Fruit fly (Drosophila melanogaster) whole organism, pupa: ENCODE measurements around the gene CG13251.

ENCODE experiments used
- CG10348 ChIP-seq: fragments of 200-800 bp; sonication (Bioruptor generic); IDR thresholded peaks from 2 replicates; pipeline ENCODE4 v1.3.6; 2022; ENCODE audit warnings: missing biosample characterization, missing genetic modification characterization
- CG12605 ChIP-seq: fragments of 200-800 bp; sonication (Bioruptor generic); IDR thresholded peaks from 2 replicates; pipeline ENCODE4 v1.3.6; 2022; ENCODE audit warnings: missing biosample characterization, missing genetic modification characterization
- CG13204 ChIP-seq: fragments of 200-800 bp; sonication (Bioruptor generic); optimal IDR thresholded peaks from 2 replicates; lab custom pipeline; 2018; ENCODE audit warnings: missing biosample characterization, mild to moderate bottlenecking, missing genetic modification characterization, moderate library complexity
- CG14655 ChIP-seq: fragments of 200-800 bp; sonication (Bioruptor generic); optimal IDR thresholded peaks from 3 replicates; lab custom pipeline; 2017; ENCODE audit warnings: mild to moderate bottlenecking, missing biosample characterization, missing genetic modification reagents, missing genetic modification characterization
- CG15710 ChIP-seq: fragments of 200-800 bp; sonication (Bioruptor generic); optimal IDR thresholded peaks from 2 replicates; lab custom pipeline; 2018; ENCODE audit warnings: missing biosample characterization, mild to moderate bottlenecking, missing genetic modification characterization, moderate library complexity
- CG17806 ChIP-seq: fragments of 200-800 bp; sonication (Bioruptor generic); optimal IDR thresholded peaks from 2 replicates; lab custom pipeline; 2018; ENCODE audit warnings: missing biosample characterization, mild to moderate bottlenecking, missing genetic modification characterization, moderate library complexity
- CG32121 ChIP-seq: fragments of 200-800 bp; sonication (Bioruptor generic); IDR thresholded peaks from 2 replicates; pipeline ENCODE4 v1.3.6; 2022; ENCODE audit warnings: missing biosample characterization, missing genetic modification characterization
- CG34367 ChIP-seq: fragments of 200-800 bp; sonication (Bioruptor generic); optimal IDR thresholded peaks from 2 replicates; lab custom pipeline; 2018; ENCODE audit warnings: missing biosample characterization, mild to moderate bottlenecking, missing genetic modification characterization
- CG4496 ChIP-seq: fragments of 200-800 bp; sonication (Bioruptor generic); IDR thresholded peaks from 3 replicates; pipeline ENCODE4 v1.3.6; 2022; ENCODE audit warnings: missing biosample characterization, missing genetic modification characterization
- CG8159 ChIP-seq: fragments of 200-800 bp; sonication (Bioruptor generic); optimal IDR thresholded peaks from 3 replicates; lab custom pipeline; 2018; ENCODE audit warnings: missing biosample characterization, mild to moderate bottlenecking, missing genetic modification characterization, moderate library complexity
- CG8301 ChIP-seq: fragments of 200-800 bp; sonication (Bioruptor generic); optimal IDR thresholded peaks from 2 replicates; lab custom pipeline; 2018; ENCODE audit warnings: missing biosample characterization, mild to moderate bottlenecking, missing genetic modification characterization
- CG9948 ChIP-seq: fragments of 200-800 bp; sonication (Bioruptor generic); optimal IDR thresholded peaks from 2 replicates; lab custom pipeline; 2018; ENCODE audit warnings: missing biosample characterization, mild to moderate bottlenecking, missing genetic modification characterization, moderate library complexity
- D1 ChIP-seq: fragments of 200-800 bp; sonication (Bioruptor generic); optimal IDR thresholded peaks from 2 replicates; lab custom pipeline; 2018; ENCODE audit warnings: missing biosample characterization, mild to moderate bottlenecking, missing genetic modification characterization, moderate library complexity
- EcR ChIP-seq: fragments of 200-800 bp; sonication (Bioruptor generic); optimal IDR thresholded peaks from 3 replicates; lab custom pipeline; 2019; ENCODE audit warnings: missing biosample characterization, missing genetic modification characterization, mild to moderate bottlenecking, moderate library complexity, missing genetic modification reagents
- Ets98B ChIP-seq: fragments of 200-800 bp; sonication (Bioruptor generic); IDR thresholded peaks from 2 replicates; pipeline ENCODE4 v1.3.6; 2022; ENCODE audit warnings: missing biosample characterization, missing genetic modification characterization
- Pif1A ChIP-seq: fragments of 200-800 bp; sonication (Bioruptor generic); optimal IDR thresholded peaks from 3 replicates; lab custom pipeline; 2016; ENCODE audit warnings: missing biosample characterization, missing genetic modification characterization
- Pif1B ChIP-seq: fragments of 200-800 bp; sonication (Bioruptor generic); optimal IDR thresholded peaks from 3 replicates; lab custom pipeline; 2016; ENCODE audit warnings: missing biosample characterization, missing genetic modification characterization
- Snoo ChIP-seq: fragments of 200-800 bp; sonication (Bioruptor generic); optimal IDR thresholded peaks from 3 replicates; lab custom pipeline; 2017; ENCODE audit warnings: missing biosample characterization, mild to moderate bottlenecking, missing genetic modification characterization, inconsistent platforms
- fd96Ca ChIP-seq: fragments of 200-800 bp; sonication (Bioruptor generic); IDR thresholded peaks from 3 replicates; pipeline ENCODE4 v1.3.6; 2022; ENCODE audit warnings: missing biosample characterization, missing genetic modification characterization
- gl ChIP-seq: fragments of 200-800 bp; sonication (Bioruptor generic); optimal IDR thresholded peaks from 2 replicates; lab custom pipeline; 2018; ENCODE audit warnings: missing biosample characterization, mild to moderate bottlenecking, missing genetic modification characterization
- rn ChIP-seq: fragments of 200-800 bp; sonication (Bioruptor generic); IDR thresholded peaks from 2 replicates; pipeline ENCODE4 v1.3.6; 2022; ENCODE audit warnings: missing biosample characterization, missing genetic modification characterization

Gene CG13251

DNA sequence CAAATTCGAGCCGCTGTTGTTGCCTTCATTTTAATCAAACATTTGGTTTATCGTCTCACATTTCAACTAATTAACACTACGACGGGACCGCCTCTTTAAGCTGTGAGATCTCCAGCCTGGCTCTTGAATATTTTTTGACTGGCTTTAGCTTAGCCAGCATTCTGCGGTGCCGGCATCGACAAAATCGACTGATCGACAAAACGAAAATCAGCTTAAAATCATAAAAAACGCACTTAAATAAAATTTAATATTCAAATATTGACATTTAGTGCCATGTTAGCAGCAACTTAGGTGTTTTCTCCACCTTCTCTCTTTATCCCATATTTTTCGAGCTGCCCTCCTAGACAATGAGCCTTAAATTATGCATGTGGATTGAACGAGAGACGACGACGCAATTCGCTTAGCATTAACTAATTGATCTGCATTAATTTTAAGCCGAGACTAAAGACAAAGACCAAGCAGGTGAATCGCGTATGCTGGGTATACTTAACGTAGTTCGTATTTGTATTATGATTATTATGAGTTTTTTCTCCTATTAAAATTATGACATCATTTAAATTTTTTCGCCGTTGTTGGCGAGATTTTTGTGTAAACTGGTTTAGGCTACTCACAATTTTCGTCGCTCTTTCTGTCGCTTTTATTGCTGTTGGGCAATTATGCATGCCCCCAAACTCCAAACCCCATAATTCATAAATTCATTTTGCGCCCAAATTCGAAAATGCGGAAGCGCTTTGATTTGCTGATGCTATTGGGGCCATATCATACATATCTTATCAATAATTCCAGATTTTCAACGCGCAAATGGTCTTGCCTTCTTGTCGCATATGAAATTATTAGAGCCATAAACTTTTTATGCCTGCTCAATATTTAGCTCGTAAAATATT is 20.3 kb upstream of the CG13251 start:
- TF ChIP-seq D1 (tag; lab: Kevin White, UChicago) (no peak), CG13204 (GFP tag; lab: Kevin White, UChicago) (no peak), CG17806 (tag; lab: Kevin White, UChicago) (no peak), Snoo (tag; lab: Kevin White, UChicago) (no peak), Pif1B (GFP tag; lab: Kevin White, UChicago) (no peak), CG9948 (tag; lab: Kevin White, UChicago) (no peak), gl (tag; lab: Kevin White, UChicago) (no peak), CG8301 (no peak), Ets98B (GFP tag; lab: Robert Waterston, UW) (no peak), CG10348 (GFP tag; lab: Robert Waterston, UW) (no peak)

DNA sequence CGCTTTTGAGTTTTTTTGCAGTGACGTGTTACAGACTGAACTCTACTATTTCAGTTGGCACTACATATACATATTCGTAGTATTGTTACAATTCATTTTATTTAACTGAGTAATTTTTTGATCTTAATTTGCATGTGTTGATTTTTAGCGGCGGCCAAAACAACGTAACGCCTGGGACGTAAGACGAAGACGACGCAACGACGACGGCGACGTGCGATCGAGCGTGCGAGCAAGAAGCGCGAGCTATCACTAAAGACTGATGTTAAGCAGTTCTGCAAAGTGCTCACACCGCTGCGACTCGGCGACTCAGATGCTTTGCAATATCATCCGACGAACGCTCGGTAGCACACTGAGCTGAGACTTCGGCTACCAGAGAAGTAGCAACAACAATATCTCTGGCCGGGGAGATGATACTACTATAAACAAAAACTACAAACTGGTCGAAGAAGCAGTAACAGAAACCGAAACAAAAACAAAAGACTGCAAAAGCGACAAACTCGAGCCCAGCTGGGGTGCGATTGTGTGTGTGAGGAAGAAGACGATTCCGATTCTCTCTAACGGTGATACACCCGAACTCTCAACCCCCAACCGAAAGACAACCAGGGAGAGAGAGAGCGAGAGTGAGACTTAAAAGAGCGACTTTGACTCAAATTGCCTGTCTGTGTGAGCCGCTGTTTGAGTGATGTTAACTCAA is 16.5 kb upstream of the CG13251 start, which contains the start of gene knrl:
TSS of gene knrl (minus strand) at position 357 of the 694 bp plus-strand sequence.
- TF ChIP-seq D1 (tag; lab: Kevin White, UChicago) (no peak), fd96Ca (no peak), Ets98B (GFP tag; lab: Robert Waterston, UW) (no peak), CG13204 (GFP tag; lab: Kevin White, UChicago) (no peak), CG34367 (tag; lab: Kevin White, UChicago) (no peak), CG32121 (no peak), CG4496 (no peak; the same call in 2 of the 3 replicates), rn (GFP tag; lab: Robert Waterston, UW) (no peak), CG8301 (no peak), CG12605 (GFP tag; lab: Robert Waterston, UW) (no peak), EcR (no peak), CG15710 (tag; lab: Kevin White, UChicago) (no peak), CG14655 (no peak), CG9948 (tag; lab: Kevin White, UChicago) (no peak), CG8159 (tag; lab: Kevin White, UChicago) (no peak), Pif1A (GFP tag; lab: Kevin White, UChicago) (no peak), CG10348 (GFP tag; lab: Robert Waterston, UW) (no peak), gl (tag; lab: Kevin White, UChicago) (no peak), CG17806 (tag; lab: Kevin White, UChicago) (no peak), Snoo (tag; lab: Kevin White, UChicago) (no peak)

DNA sequence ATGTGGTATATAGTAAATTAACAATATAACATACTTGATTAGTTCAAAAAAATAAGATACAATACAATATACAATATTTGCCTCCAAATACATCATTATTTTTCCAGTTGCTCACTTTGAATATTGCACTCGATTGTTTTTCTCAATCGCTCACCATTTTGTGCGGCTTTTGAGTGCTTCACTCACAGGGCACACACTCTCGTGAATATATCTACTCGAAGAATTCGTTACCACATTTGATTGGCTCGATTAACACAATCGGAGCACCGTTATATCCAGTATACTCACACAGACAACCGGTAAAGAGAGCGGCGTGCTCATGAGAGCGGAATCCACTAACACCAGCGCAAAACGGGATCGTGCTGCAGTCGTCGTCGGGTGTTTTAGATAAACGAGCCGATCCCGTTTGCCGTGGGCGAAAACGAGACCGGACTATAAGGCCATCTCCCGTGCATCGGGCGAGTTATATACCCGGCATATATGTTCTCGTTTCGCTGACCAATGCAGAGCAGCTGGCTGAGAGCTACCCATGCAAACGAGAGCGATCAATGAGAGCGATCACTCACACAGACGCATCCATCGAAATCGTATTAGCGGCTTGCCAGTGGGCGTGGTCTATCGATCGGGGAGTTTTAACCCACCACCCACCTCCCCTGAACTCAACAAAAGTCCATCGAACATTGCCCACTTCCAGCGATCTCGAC is 15.4 kb upstream of the CG13251 start:
- TF ChIP-seq fd96Ca (0 out of 3 replicates have a peak, but pooled peaks have one; percentile 22), CG9948 (tag; lab: Kevin White, UChicago) (no peak)

DNA sequence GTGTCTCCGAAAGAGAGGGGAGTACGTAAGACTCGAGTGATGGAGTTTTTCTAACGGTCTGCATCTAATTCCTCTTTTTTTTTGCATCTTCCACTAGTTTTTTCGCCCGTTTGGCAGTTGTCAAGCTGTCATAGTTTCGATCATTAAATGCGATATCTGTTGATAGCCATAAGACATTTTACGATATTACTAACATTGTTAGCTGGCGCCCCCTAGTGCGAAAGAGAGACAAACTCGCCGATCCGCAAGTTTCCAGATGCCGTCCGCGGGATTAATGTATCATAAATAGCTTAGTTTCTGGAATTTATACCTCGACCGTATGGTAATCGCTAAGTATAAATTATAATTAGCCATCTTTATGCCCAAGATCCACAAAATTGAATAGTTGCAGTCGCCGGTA is 14.8 kb upstream of the CG13251 start:
- TF ChIP-seq rn (GFP tag; lab: Robert Waterston, UW): no peak
- no peak for TF ChIP-seq Pif1B (GFP tag; lab: Kevin White, UChicago)
- no peak for TF ChIP-seq CG4496
- no peak for TF ChIP-seq CG12605 (GFP tag; lab: Robert Waterston, UW)
- no peak for TF ChIP-seq CG8159 (tag; lab: Kevin White, UChicago)
- TF ChIP-seq CG32121: no peak
- no peak for TF ChIP-seq CG17806 (tag; lab: Kevin White, UChicago)
- no peak for TF ChIP-seq CG34367 (tag; lab: Kevin White, UChicago)
- TF ChIP-seq Snoo (tag; lab: Kevin White, UChicago): no peak
- TF ChIP-seq, all 21 proteins: peak for 0

DNA sequence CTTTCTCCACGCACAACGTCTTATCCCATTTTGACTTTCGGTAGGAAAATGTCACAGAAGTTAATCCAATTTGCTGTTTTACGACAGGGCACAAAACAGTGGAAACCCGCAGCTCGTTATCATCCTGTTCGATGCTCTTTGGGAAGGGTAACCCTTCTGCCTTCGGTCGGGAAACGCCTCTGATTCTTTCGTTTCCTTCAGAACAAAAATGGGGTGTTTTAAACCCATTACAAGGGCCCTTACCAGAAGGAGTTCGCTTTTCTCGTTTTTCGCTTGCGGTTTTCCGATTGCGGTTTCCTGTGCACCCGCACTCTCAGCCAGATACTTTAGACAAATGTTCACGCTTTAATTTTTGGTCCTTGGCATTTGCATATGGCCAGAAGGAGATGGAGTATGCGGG is 13.9 kb upstream of the CG13251 start:
- TF ChIP-seq Snoo (tag; lab: Kevin White, UChicago) (no peak), fd96Ca (no peak)
- TF ChIP-seq, all 21 proteins: peak for 0

DNA sequence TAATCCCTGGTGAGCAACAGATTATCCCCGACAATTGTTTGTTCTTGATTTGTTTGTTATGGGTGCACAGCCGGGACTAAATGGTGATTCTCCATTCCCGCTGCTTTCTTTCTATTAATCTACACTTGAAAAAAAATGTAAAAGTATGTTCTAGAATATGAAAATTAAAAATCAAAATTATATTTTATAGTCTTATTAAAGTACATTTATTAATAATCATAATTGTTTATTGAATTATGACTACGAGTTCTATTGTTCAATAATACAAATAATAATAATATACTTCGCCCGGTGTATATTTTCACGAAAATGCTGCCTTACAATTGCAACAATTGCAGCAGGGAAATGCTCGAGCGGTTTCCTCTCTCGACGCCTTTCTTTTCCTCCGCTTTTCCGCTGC is 13.4 kb upstream of the CG13251 start:
- TF ChIP-seq Ets98B (GFP tag; lab: Robert Waterston, UW) (no peak), CG15710 (tag; lab: Kevin White, UChicago) (no peak), CG14655 (no peak), CG4496 (no peak), D1 (tag; lab: Kevin White, UChicago) (no peak), CG10348 (GFP tag; lab: Robert Waterston, UW) (no peak), CG8301 (no peak), CG32121 (no peak), rn (GFP tag; lab: Robert Waterston, UW) (no peak)
